Worm (Caenorhabditis elegans): ENCODE measurements around the gene lpin-1.

DNA sequence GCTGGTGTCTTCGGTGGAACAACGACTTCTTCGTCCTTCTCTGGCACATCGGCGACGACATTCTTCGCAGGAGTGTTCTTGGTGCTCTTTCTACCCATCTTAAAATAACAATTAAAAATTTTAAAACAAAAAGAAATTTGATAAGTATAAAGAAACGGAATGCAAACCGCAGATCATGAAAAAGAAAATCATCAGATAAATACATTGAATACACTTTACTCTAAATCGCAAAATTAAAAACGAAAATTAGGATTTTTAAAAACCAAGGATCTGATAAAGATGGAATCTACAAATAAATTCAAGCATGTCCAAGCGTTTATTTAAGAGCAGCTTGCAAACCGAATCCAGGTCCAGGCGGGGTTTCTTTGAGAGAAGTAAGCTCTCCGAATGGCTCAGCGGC lies 29.5 kb downstream of the lpin-1 start, which contains the start of gene F53F4.11:
- no peak for TF ChIP-seq mab-9 (GFP tag; IDR thresholded peaks at IDR 0.05)
- TF ChIP-seq snpc-4 (tag; optimal IDR thresholded peaks at IDR 0.05): no peak
- no peak for TF ChIP-seq ama-1 (optimal IDR thresholded peaks at IDR 0.05)
- no peak for TF ChIP-seq lin-39 (tag; optimal IDR thresholded peaks at IDR 0.05)
